Fruit fly (Drosophila melanogaster): Measurements from ENCODE around the gene CG10561.
A peak's percentile ranks its signal among the peaks of the same experiment; 100 is the strongest.

DNA sequence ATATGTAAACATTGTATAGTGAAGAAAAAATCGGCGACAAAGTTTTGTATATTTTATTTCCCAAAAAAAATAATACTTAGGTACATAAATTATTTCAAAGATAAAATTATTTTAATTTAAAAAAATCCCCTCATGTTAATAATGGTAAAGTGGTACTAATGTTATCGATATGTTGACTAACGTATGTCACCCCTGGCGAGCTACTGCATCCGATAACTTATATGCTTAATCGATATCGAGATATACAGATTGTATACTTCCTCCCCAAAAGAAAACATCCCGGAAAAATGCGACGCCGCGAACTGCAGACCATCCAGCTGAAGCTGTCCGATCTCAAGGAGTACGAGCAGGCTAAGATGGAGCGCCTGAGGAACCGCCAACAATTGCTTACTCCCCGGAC lies 49.5 kb upstream of the CG10561 start, which contains the start of gene CG17343:
- no peak for TF ChIP-seq PHDP (tag; optimal IDR thresholded peaks at IDR 0.05)
- no peak for TF ChIP-seq slp2 (GFP tag; optimal IDR thresholded peaks at IDR 0.05)
- TF ChIP-seq Taf1 (GFP tag; IDR thresholded peaks at IDR 0.05): no peak
- no peak for TF ChIP-seq rib (GFP tag; IDR thresholded peaks at IDR 0.05)
- TF ChIP-seq Dek (tag; optimal IDR thresholded peaks at IDR 0.05): no peak
- peak; percentile 48; the same call in 1 of the 2 replicates for TF ChIP-seq CG42726 (GFP tag; IDR thresholded peaks at IDR 0.05; ENCODE audit: partially characterized antibody)
- TF ChIP-seq scrt (GFP tag; optimal IDR thresholded peaks at IDR 0.05): no peak
- TF ChIP-seq unc-4 (GFP tag; IDR thresholded peaks at IDR 0.05; ENCODE audit: partially characterized antibody): peak; percentile 72
- no peak for TF ChIP-seq Blimp-1 (GFP tag; optimal IDR thresholded peaks at IDR 0.05)

All from whole organism, embryonic.